Worm (Caenorhabditis elegans): ENCODE data around the gene sdz-12.

DNA sequence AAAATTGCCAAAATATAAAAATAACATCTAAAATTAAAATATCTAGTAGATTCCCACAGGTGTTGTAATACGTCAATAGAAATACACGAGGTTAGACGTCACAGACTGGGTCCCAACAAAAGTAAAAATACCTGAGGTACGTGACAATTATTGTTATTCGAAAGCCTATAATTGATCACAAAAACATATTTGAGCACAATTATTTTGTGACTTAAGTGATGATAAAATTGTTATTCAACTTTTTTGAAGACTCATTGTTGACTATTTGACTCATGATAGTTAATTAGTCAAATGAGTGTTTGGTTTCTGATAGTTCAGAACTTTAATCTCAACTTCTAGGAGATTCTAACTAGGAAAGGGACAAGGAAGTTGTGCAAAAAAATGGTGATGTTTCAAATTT lies 46.2 kb upstream of the sdz-12 start:
- TF ChIP-seq ztf-3 (GFP tag; optimal IDR thresholded peaks at IDR 0.05) (no peak), tbx-9 (tag; optimal IDR thresholded peaks at IDR 0.05; ENCODE audit: borderline replicate concordance) (no peak), atf-7 (tag; optimal IDR thresholded peaks at IDR 0.05) (no peak), F39B2.1 (GFP tag; IDR thresholded peaks at IDR 0.05) (no peak), F49E8.2 (tag; optimal IDR thresholded peaks at IDR 0.05; ENCODE audit: insufficient read depth) (no peak), pbrm-1 (GFP tag; IDR thresholded peaks at IDR 0.05) (no peak)

All from whole organism, young adult.